Worm (Caenorhabditis elegans) whole organism, late embryonic: ENCODE data around the gene F54E4.3.

ENCODE experiments used
- F13H6.1 ChIP-seq: sonication (generic microtip); optimal IDR thresholded peaks from 2 replicates; lab custom pipeline; 2016; ENCODE audit warnings: missing genetic modification characterization, missing compliant biosample characterization
- ama-1 ChIP-seq: fragments of 150-350 bp; optimal IDR thresholded peaks from 2 replicates; lab custom pipeline; 2014
- ceh-14 ChIP-seq: sonication (generic microtip); optimal IDR thresholded peaks from 2 replicates; lab custom pipeline; 2016; ENCODE audit warnings: missing genotype, missing genetic modification characterization, missing compliant biosample characterization
- ceh-19 ChIP-seq: fragments of 200-800 bp; sonication (Bioruptor generic); optimal IDR thresholded peaks from 2 replicates; lab custom pipeline; 2018; ENCODE audit warnings: mild to moderate bottlenecking, missing genetic modification characterization, missing compliant biosample characterization
- ceh-34 ChIP-seq: sonication (generic microtip); optimal IDR thresholded peaks from 2 replicates; lab custom pipeline; 2016; ENCODE audit warnings: mild to moderate bottlenecking, missing genetic modification characterization, missing compliant biosample characterization
- hlh-13 ChIP-seq: fragments of 200-800 bp; sonication (Bioruptor generic); optimal IDR thresholded peaks from 2 replicates; lab custom pipeline; 2018; ENCODE audit warnings: mild to moderate bottlenecking, missing genetic modification characterization, missing compliant biosample characterization
- lin-11 ChIP-seq: fragments of 200-800 bp; sonication (Bioruptor generic); optimal IDR thresholded peaks from 2 replicates; lab custom pipeline; 2018; ENCODE audit warnings: mild to moderate bottlenecking, missing genetic modification characterization, missing compliant biosample characterization
- nfya-1 ChIP-seq: sonication (generic microtip); optimal IDR thresholded peaks from 2 replicates; lab custom pipeline; 2017; ENCODE audit warnings: missing genetic modification characterization, mild to moderate bottlenecking, missing compliant biosample characterization, antibody characterized with exemption, moderate library complexity
- pat-9 ChIP-seq: fragments of 200-800 bp; sonication (Bioruptor generic); optimal IDR thresholded peaks from 2 replicates; lab custom pipeline; 2018; ENCODE audit warnings: mild to moderate bottlenecking, missing genetic modification characterization, moderate library complexity, missing compliant biosample characterization
- pha-2 ChIP-seq: sonication (generic microtip); optimal IDR thresholded peaks from 2 replicates; lab custom pipeline; 2017; ENCODE audit warnings: mild to moderate bottlenecking, missing genetic modification characterization, missing compliant biosample characterization
- sox-4 ChIP-seq: sonication (generic microtip); optimal IDR thresholded peaks from 2 replicates; lab custom pipeline; 2017; ENCODE audit warnings: mild to moderate bottlenecking, missing genetic modification characterization, inconsistent platforms, missing compliant biosample characterization

DNA sequence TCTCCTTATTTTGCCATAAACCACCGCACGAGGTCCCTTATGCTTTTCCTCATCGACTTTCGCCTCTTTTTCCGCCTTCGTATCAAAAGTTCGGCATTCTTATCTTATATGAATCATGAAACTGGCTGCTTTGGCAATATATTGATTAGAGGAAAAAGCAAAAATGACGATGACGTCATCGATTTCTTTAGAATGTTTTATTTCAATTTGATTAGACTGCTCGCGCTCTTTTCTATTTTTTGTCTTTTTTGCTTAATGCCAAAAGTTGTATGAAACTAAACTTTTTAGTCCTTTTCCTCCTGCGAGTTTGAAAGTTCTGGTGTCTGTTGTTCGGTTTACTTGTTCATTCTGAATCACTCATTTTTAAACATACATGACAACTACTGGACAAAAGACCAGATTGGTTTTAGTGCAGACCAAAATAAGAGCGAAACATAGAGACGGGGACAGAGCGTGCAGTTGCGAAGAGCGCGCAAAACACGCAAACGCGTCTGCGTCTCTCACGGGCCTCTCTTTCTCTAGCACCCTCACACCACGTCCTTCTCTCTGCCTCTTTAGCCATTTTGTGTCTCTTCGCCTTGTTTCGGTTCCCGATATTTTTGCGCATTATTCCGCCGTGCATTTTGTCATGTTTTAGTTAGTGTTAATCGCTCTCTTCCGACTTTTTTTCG lies 26.0 kb downstream of the F54E4.3 start:
- peak; percentile 45 for TF ChIP-seq nfya-1 (tag; lab: Kevin White, UChicago)
- no peak for TF ChIP-seq F13H6.1 (tag; lab: Kevin White, UChicago)
- no peak for TF ChIP-seq pha-2 (tag; lab: Kevin White, UChicago)
- TF ChIP-seq ceh-14 (tag; lab: Kevin White, UChicago), result no peak
- no peak for TF ChIP-seq lin-11 (tag; lab: Kevin White, UChicago)
- no peak for TF ChIP-seq ama-1 (lab: Kevin White, UChicago)
- no peak for TF ChIP-seq ceh-19 (GFP tag; lab: Kevin White, UChicago)
- no peak for TF ChIP-seq pat-9
- TF ChIP-seq sox-4 (tag; lab: Kevin White, UChicago), result no peak
- TF ChIP-seq ceh-34, result peak; percentile 31
- TF ChIP-seq hlh-13 (GFP tag; lab: Kevin White, UChicago), result no peak
